Worm (Caenorhabditis elegans): Measurements from ENCODE around the gene R05G6.1.

DNA sequence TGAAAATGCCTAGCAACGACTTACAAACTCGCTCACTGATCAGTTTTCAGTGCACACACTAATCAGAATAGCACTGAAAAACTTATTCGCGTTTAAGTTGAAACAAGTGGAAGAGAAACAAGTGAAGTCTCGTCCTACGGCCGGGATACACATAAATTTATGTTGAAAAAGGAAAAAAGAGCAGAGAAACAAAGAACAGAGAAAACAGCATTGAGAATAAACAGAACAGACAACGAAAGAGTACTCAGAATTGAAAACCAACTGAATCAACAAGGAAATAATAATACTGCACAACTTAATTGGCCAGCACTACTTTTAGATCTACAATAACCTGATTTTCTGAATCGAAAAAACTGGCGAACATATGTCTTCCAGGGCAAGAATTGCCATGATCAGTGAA lies 21.9 kb downstream of the R05G6.1 start, which contains the start of gene F49E8.6:
- TF ChIP-seq him-1 (tag; optimal IDR thresholded peaks at IDR 0.05) = no peak
- TF ChIP-seq W03F9.2 (tag; optimal IDR thresholded peaks at IDR 0.05) = no peak

Data from whole organism, L4/young adult.